Worm (Caenorhabditis elegans) whole organism, mixed stage, embryonic: Measurements from ENCODE around the gene F49E12.7.
A peak's percentile ranks its signal among the peaks of the same experiment; 100 is the strongest.

ENCODE experiments used
- bed-3 ChIP-seq: fragments of 200-800 bp; sonication (Bioruptor generic); optimal IDR thresholded peaks from 3 replicates; lab custom pipeline; 2018; ENCODE audit warnings: mild to moderate bottlenecking, missing genetic modification characterization, moderate library complexity, missing compliant biosample characterization
- blmp-1 ChIP-seq: fragments of 150-350 bp; optimal IDR thresholded peaks from 2 replicates; lab custom pipeline; 2014; ENCODE audit warnings: missing biosample characterization, missing genetic modification characterization
- ceh-39 ChIP-seq: fragments of 150-350 bp; optimal IDR thresholded peaks from 2 replicates; lab custom pipeline; 2014; ENCODE audit warnings: missing biosample characterization, missing genetic modification characterization
- ceh-43 ChIP-seq: fragments of 200-800 bp; sonication (Bioruptor generic); optimal IDR thresholded peaks from 2 replicates; lab custom pipeline; 2018; ENCODE audit warnings: mild to moderate bottlenecking, missing genetic modification characterization, moderate library complexity, missing compliant biosample characterization
- ceh-83 ChIP-seq: fragments of 200-800 bp; sonication (Bioruptor generic); optimal IDR thresholded peaks from 2 replicates; lab custom pipeline; 2018; ENCODE audit warnings: mild to moderate bottlenecking, missing genetic modification characterization, missing compliant biosample characterization
- ces-1 ChIP-seq: fragments of 150-350 bp; optimal IDR thresholded peaks from 2 replicates; lab custom pipeline; 2014; ENCODE audit warnings: missing biosample characterization, missing genetic modification reagents, missing genetic modification characterization
- cnd-1 ChIP-seq: fragments of 200-800 bp; sonication (Bioruptor generic); optimal IDR thresholded peaks from 2 replicates; lab custom pipeline; 2018; ENCODE audit warnings: mild to moderate bottlenecking, missing genetic modification characterization, missing compliant biosample characterization
- drap-1 ChIP-seq: fragments of 200-800 bp; sonication (Bioruptor generic); optimal IDR thresholded peaks from 3 replicates; lab custom pipeline; 2018; ENCODE audit warnings: mild to moderate bottlenecking, missing genetic modification characterization, missing compliant biosample characterization
- elt-1 ChIP-seq: sonication (generic microtip); optimal IDR thresholded peaks from 2 replicates; lab custom pipeline; 2017; ENCODE audit warnings: missing genetic modification characterization, mild to moderate bottlenecking, missing compliant biosample characterization, antibody characterized with exemption, moderate library complexity, borderline replicate concordance; ENCODE audit not compliant: insufficient read depth
- elt-3 ChIP-seq: fragments of 150-350 bp; optimal IDR thresholded peaks from 2 replicates; lab custom pipeline; 2014; ENCODE audit warnings: missing biosample characterization, missing genetic modification characterization
- flh-1 ChIP-seq: fragments of 200-800 bp; sonication (Bioruptor generic); optimal IDR thresholded peaks from 2 replicates; lab custom pipeline; 2018; ENCODE audit warnings: mild to moderate bottlenecking, missing genetic modification characterization, moderate library complexity, missing compliant biosample characterization
- ham-2 ChIP-seq: fragments of 200-800 bp; sonication (Bioruptor generic); optimal IDR thresholded peaks from 2 replicates; lab custom pipeline; 2018; ENCODE audit warnings: mild to moderate bottlenecking, missing genetic modification characterization, missing compliant biosample characterization
- hlh-1 ChIP-seq: fragments of 150-350 bp; optimal IDR thresholded peaks from 2 replicates; lab custom pipeline; 2014; ENCODE audit warnings: missing biosample characterization, missing genetic modification reagents, missing genetic modification characterization
- lin-13 ChIP-seq: fragments of 150-350 bp; optimal IDR thresholded peaks from 2 replicates; lab custom pipeline; 2014; ENCODE audit warnings: missing biosample characterization, missing genetic modification characterization
- lin-32 ChIP-seq: fragments of 200-800 bp; sonication (Bioruptor generic); optimal IDR thresholded peaks from 2 replicates; lab custom pipeline; 2018; ENCODE audit warnings: mild to moderate bottlenecking, missing genetic modification characterization, missing compliant biosample characterization
- lsy-2 ChIP-seq: fragments of 150-350 bp; optimal IDR thresholded peaks from 2 replicates; lab custom pipeline; 2014; ENCODE audit warnings: missing biosample characterization, missing genetic modification characterization
- mab-5 ChIP-seq: fragments of 150-350 bp; optimal IDR thresholded peaks from 2 replicates; lab custom pipeline; 2014; ENCODE audit warnings: missing biosample characterization, missing genetic modification characterization
- mep-1 ChIP-seq: fragments of 150-350 bp; optimal IDR thresholded peaks from 2 replicates; lab custom pipeline; 2017; ENCODE audit warnings: missing biosample characterization, missing genetic modification reagents, missing genetic modification characterization, inconsistent platforms
- nhr-12 ChIP-seq: fragments of 150-350 bp; optimal IDR thresholded peaks from 2 replicates; lab custom pipeline; 2014; ENCODE audit warnings: missing biosample characterization, missing genetic modification characterization
- nhr-2 ChIP-seq: fragments of 150-350 bp; optimal IDR thresholded peaks from 2 replicates; lab custom pipeline; 2014; ENCODE audit warnings: missing biosample characterization, missing genetic modification characterization
- nhr-237 ChIP-seq: fragments of 150-350 bp; optimal IDR thresholded peaks from 2 replicates; lab custom pipeline; 2014; ENCODE audit warnings: missing biosample characterization, missing genetic modification characterization
- nhr-76 ChIP-seq: sonication (generic microtip); optimal IDR thresholded peaks from 2 replicates; lab custom pipeline; 2017; ENCODE audit warnings: missing biosample characterization, missing genetic modification characterization
- pha-4 ChIP-seq: fragments of 150-350 bp; optimal IDR thresholded peaks from 2 replicates; lab custom pipeline; 2018; ENCODE audit warnings: missing biosample characterization, missing genetic modification reagents, missing genetic modification characterization
- sem-2 ChIP-seq: fragments of 200-800 bp; sonication (Bioruptor generic); optimal IDR thresholded peaks from 2 replicates; lab custom pipeline; 2018; ENCODE audit warnings: mild to moderate bottlenecking, missing genetic modification characterization, missing compliant biosample characterization
- snpc-4 ChIP-seq: fragments of 150-350 bp; optimal IDR thresholded peaks from 2 replicates; lab custom pipeline; 2014; ENCODE audit warnings: missing biosample characterization, missing genetic modification characterization
- sptf-1 ChIP-seq: sonication (generic microtip); optimal IDR thresholded peaks from 2 replicates; lab custom pipeline; 2017; ENCODE audit warnings: mild to moderate bottlenecking, missing genetic modification characterization, moderate library complexity, missing compliant biosample characterization
- tbx-8 ChIP-seq: fragments of 200-800 bp; sonication (Bioruptor generic); optimal IDR thresholded peaks from 2 replicates; lab custom pipeline; 2018; ENCODE audit warnings: mild to moderate bottlenecking, missing genetic modification characterization, moderate library complexity, missing compliant biosample characterization
- unc-120 ChIP-seq: sonication (generic microtip); optimal IDR thresholded peaks from 2 replicates; lab custom pipeline; 2017; ENCODE audit warnings: missing genetic modification characterization, missing compliant biosample characterization; ENCODE audit not compliant: poor library complexity, severe bottlenecking
- unc-39 ChIP-seq: fragments of 150-350 bp; optimal IDR thresholded peaks from 2 replicates; lab custom pipeline; 2014; ENCODE audit warnings: missing biosample characterization, missing genetic modification characterization
- ztf-11 ChIP-seq: fragments of 150-350 bp; optimal IDR thresholded peaks from 2 replicates; lab custom pipeline; 2014; ENCODE audit warnings: missing biosample characterization, missing genetic modification characterization

Gene F49E12.7

ce11 chrII:8396041-8396440 is at the start of gene F49E12.7:
F49E12.7 (minus strand) TSS chrII:8396141.
- TF ChIP-seq ceh-43 (GFP tag; lab: Kevin White, UChicago) (no peak), mab-5 (no peak), unc-39 (tag; lab: Kevin White, UChicago) (no peak), lsy-2 (tag; lab: Kevin White, UChicago) (no peak), sem-2 (no peak), snpc-4 (tag; lab: Kevin White, UChicago) (no peak), bed-3 (GFP tag; lab: Kevin White, UChicago) (no peak), ceh-83 (GFP tag; lab: Kevin White, UChicago) (no peak), nhr-237 (tag; lab: Kevin White, UChicago) (no peak), flh-1 (GFP tag; lab: Kevin White, UChicago) (no peak), ceh-39 (tag; lab: Kevin White, UChicago) (no peak), ztf-11 (tag; lab: Kevin White, UChicago) (no peak), elt-1 (tag; lab: Kevin White, UChicago) (no peak), mep-1 (tag; lab: Kevin White, UChicago) (no peak), cnd-1 (tag; lab: Kevin White, UChicago) (no peak), hlh-1 (tag; lab: Kevin White, UChicago) (no peak), elt-3 (tag; lab: Kevin White, UChicago) (no peak), nhr-2 (tag; lab: Kevin White, UChicago) (no peak), unc-120 (tag; lab: Kevin White, UChicago) (no peak)

DNA sequence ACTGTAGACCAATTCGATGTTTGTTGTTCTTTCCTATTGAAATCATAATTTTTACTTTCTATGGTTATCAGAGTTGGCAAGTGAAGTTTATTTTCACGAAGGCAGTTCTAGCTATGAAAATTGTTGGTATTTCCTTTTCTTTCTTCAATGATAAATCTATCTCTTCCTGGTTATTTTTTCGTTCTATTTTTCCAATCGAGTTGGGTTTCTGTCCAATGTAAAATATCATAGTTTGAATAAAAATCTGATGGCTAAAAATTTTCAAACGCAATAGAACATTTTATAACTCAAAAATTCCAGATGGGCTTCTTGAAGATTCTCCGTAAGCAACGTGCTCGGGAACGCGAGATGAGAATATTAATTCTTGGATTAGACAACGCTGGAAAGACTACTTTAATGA is 48.1 kb upstream of the F49E12.7 start, which contains the start of gene evl-20:
TSS of gene evl-20 (plus strand) at position 301 of the 400 bp plus-strand sequence.
- TF ChIP-seq ceh-43 (GFP tag; lab: Kevin White, UChicago) (no peak), sem-2 (no peak), lin-13 (tag; lab: Kevin White, UChicago) (no peak), ceh-83 (GFP tag; lab: Kevin White, UChicago) (no peak), sptf-1 (tag; lab: Kevin White, UChicago) (no peak), tbx-8 (GFP tag; lab: Kevin White, UChicago) (no peak), unc-120 (tag; lab: Kevin White, UChicago) (no peak), nhr-12 (tag; lab: Kevin White, UChicago) (no peak), mab-5 (no peak), nhr-237 (tag; lab: Kevin White, UChicago) (no peak), nhr-76 (no peak), drap-1 (no peak), ces-1 (GFP tag; lab: Kevin White, UChicago) (no peak), ham-2 (no peak), blmp-1 (tag; lab: Kevin White, UChicago) (no peak), ztf-11 (tag; lab: Kevin White, UChicago) (no peak), nhr-2 (tag; lab: Kevin White, UChicago) (no peak), unc-39 (tag; lab: Kevin White, UChicago) (no peak), ceh-39 (tag; lab: Kevin White, UChicago) (no peak)

DNA sequence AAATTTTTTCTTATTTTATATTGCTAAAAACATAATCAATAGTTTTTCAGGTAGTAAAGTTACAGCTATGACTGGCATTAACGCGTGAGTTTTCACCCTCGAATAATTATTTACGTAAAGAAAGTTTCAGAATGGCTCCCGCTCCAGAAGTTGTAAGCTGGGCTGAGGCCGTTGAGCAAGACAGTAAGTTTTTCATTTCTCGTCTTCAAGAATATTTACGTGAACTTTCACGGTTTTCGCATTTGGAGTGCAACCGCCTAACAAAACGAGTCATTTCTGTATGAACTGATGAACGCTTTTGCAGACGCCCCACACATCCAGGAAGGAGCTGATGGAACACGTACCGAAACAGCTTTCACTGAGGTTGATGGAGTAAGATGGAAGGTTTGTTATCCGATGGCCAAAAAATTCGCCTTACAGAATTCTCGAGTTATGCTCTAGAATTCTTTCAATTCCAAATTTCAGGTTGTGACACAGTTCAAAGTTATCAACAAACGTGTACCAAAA is 46.8 kb upstream of the F49E12.7 start, which contains the start of gene eif-3.G:
TSS of gene eif-3.G (plus strand) at position 51 of the 507 bp plus-strand sequence.
- TF ChIP-seq mab-5 = no peak
- TF ChIP-seq unc-39 (tag; lab: Kevin White, UChicago) = no peak
- no peak for TF ChIP-seq ceh-43 (GFP tag; lab: Kevin White, UChicago)
- no peak for TF ChIP-seq drap-1
- TF ChIP-seq sem-2 = no peak
- TF ChIP-seq hlh-1 (tag; lab: Kevin White, UChicago) = no peak
- TF ChIP-seq ham-2 = no peak
- no peak for TF ChIP-seq ceh-83 (GFP tag; lab: Kevin White, UChicago)
- TF ChIP-seq, all 35 proteins: peak for 0

- TF ChIP-seq ham-2 (peak; percentile 33), hlh-1 (tag; lab: Kevin White, UChicago) (peak; percentile 3), drap-1 (no peak), pha-4 (tag; lab: Kevin White, UChicago) (no peak), lin-13 (tag; lab: Kevin White, UChicago) (peak; percentile 34), lsy-2 (tag; lab: Kevin White, UChicago) (peak; percentile 92), unc-120 (tag; lab: Kevin White, UChicago) (peak; percentile 78), nhr-237 (tag; lab: Kevin White, UChicago) (peak; percentile 47), unc-39 (tag; lab: Kevin White, UChicago) (no peak), nhr-2 (tag; lab: Kevin White, UChicago) (no peak), ces-1 (GFP tag; lab: Kevin White, UChicago) (peak; percentile 4), lin-32 (peak; percentile 17), mep-1 (tag; lab: Kevin White, UChicago) (peak; percentile 73)
These were observed 46.2 kb upstream of the F49E12.7 start for ce11 chrII:8442176-8442575.
